Fruit fly (Drosophila melanogaster): ENCODE measurements around the gene Ziz.
A peak's percentile ranks its signal among the peaks of the same experiment; 100 is the strongest.

Gene Ziz

dm6 chr2L:7526129-7526528 lies 30.0 kb upstream of the Ziz start:
- no peak for TF ChIP-seq CG17801 (GFP tag; optimal IDR thresholded peaks at IDR 0.05; ENCODE audit: partially characterized antibody)

- TF ChIP-seq CG17801 (GFP tag; optimal IDR thresholded peaks at IDR 0.05; ENCODE audit: partially characterized antibody) = peak; percentile 72
Observed at dm6 chr2L:7525123-7525874, 29.2 kb upstream of the Ziz start.

- no peak for TF ChIP-seq CG17801 (GFP tag; optimal IDR thresholded peaks at IDR 0.05; ENCODE audit: partially characterized antibody)
Observed at dm6 chr2L:7523564-7523963, 27.5 kb upstream of the Ziz start.

dm6 chr2L:7522737-7523136 lies 26.6 kb upstream of the Ziz start:
- no peak for TF ChIP-seq CG17801 (GFP tag; optimal IDR thresholded peaks at IDR 0.05; ENCODE audit: partially characterized antibody)

- TF ChIP-seq CG17801 (GFP tag; optimal IDR thresholded peaks at IDR 0.05; ENCODE audit: partially characterized antibody) = no peak
Observed at dm6 chr2L:7521627-7522026, 25.5 kb upstream of the Ziz start.

dm6 chr2L:7520575-7520974 lies 24.5 kb upstream of the Ziz start:
- no peak for TF ChIP-seq CG17801 (GFP tag; optimal IDR thresholded peaks at IDR 0.05; ENCODE audit: partially characterized antibody)

dm6 chr2L:7519580-7520174 lies 23.6 kb upstream of the Ziz start:
- TF ChIP-seq CG17801 (GFP tag; optimal IDR thresholded peaks at IDR 0.05; ENCODE audit: partially characterized antibody) = no peak

- no peak for TF ChIP-seq CG17801 (GFP tag; optimal IDR thresholded peaks at IDR 0.05; ENCODE audit: partially characterized antibody)
Observed at dm6 chr2L:7518896-7519295, 22.8 kb upstream of the Ziz start.

- no peak for TF ChIP-seq CG17801 (GFP tag; optimal IDR thresholded peaks at IDR 0.05; ENCODE audit: partially characterized antibody)
Observed at dm6 chr2L:7515396-7515795, 19.3 kb upstream of the Ziz start.

dm6 chr2L:7513321-7514059 lies 17.4 kb upstream of the Ziz start:
- no peak for TF ChIP-seq CG17801 (GFP tag; optimal IDR thresholded peaks at IDR 0.05; ENCODE audit: partially characterized antibody)

- no peak for TF ChIP-seq CG17801 (GFP tag; optimal IDR thresholded peaks at IDR 0.05; ENCODE audit: partially characterized antibody)
Observed at dm6 chr2L:7512860-7513259, 16.8 kb upstream of the Ziz start.

dm6 chr2L:7508867-7509266 lies 12.8 kb upstream of the Ziz start:
- TF ChIP-seq CG17801 (GFP tag; optimal IDR thresholded peaks at IDR 0.05; ENCODE audit: partially characterized antibody) = no peak

- TF ChIP-seq CG17801 (GFP tag; optimal IDR thresholded peaks at IDR 0.05; ENCODE audit: partially characterized antibody) = no peak
Observed at dm6 chr2L:7508463-7508862, 12.4 kb upstream of the Ziz start.

- TF ChIP-seq CG17801 (GFP tag; optimal IDR thresholded peaks at IDR 0.05; ENCODE audit: partially characterized antibody) = no peak
Observed at dm6 chr2L:7507447-7507846, 11.3 kb upstream of the Ziz start.

dm6 chr2L:7505976-7506375 lies 9.9 kb upstream of the Ziz start:
- no peak for TF ChIP-seq CG17801 (GFP tag; optimal IDR thresholded peaks at IDR 0.05; ENCODE audit: partially characterized antibody)

- TF ChIP-seq CG17801 (GFP tag; optimal IDR thresholded peaks at IDR 0.05; ENCODE audit: partially characterized antibody) = no peak
Observed at dm6 chr2L:7504529-7504928, 8.4 kb upstream of the Ziz start.
